Fruit fly (Drosophila melanogaster) whole organism, embryonic: ENCODE data around the gene CG6012.

Source experiments
- CG10209 ChIP-seq: fragments of 200-800 bp; sonication (Bioruptor generic); optimal IDR thresholded peaks from 3 replicates; lab custom pipeline; 2017; ENCODE audit warnings: missing biosample characterization, mild to moderate bottlenecking, missing genetic modification characterization, missing genetic modification reagents
- CG12769 ChIP-seq: fragments of 200-800 bp; sonication (Bioruptor generic); optimal IDR thresholded peaks from 2 replicates; lab custom pipeline; 2019; ENCODE audit warnings: missing biosample characterization, mild to moderate bottlenecking, missing genetic modification characterization, moderate library complexity
- CG14965 ChIP-seq: fragments of 200-800 bp; sonication (Bioruptor generic); optimal IDR thresholded peaks from 2 replicates; lab custom pipeline; 2016; ENCODE audit warnings: missing biosample characterization, missing genetic modification characterization, borderline replicate concordance
- CG17912 ChIP-seq: fragments of 200-800 bp; sonication (Bioruptor generic); optimal IDR thresholded peaks from 2 replicates; lab custom pipeline; 2018; ENCODE audit warnings: missing biosample characterization, mild to moderate bottlenecking, missing genetic modification characterization
- CG2120 ChIP-seq: fragments of 200-800 bp; sonication (Bioruptor generic); optimal IDR thresholded peaks from 3 replicates; lab custom pipeline; 2016; ENCODE audit warnings: missing biosample characterization, missing genetic modification characterization
- CG31441 ChIP-seq: fragments of 200-800 bp; sonication (Bioruptor generic); IDR thresholded peaks from 2 replicates; pipeline ENCODE4 v1.3.6; 2022; ENCODE audit warnings: missing biosample characterization, missing genetic modification characterization
- CG4282 ChIP-seq: fragments of 200-800 bp; sonication (Bioruptor generic); optimal IDR thresholded peaks from 2 replicates; lab custom pipeline; 2016; ENCODE audit warnings: missing biosample characterization, missing genetic modification characterization
- CG6689 ChIP-seq: fragments of 200-800 bp; sonication (Bioruptor generic); IDR thresholded peaks from 2 replicates; pipeline ENCODE4 v1.3.6; 2022; ENCODE audit warnings: missing biosample characterization, missing genetic modification characterization
- CG6791 ChIP-seq: fragments of 200-800 bp; sonication (Bioruptor generic); IDR thresholded peaks from 3 replicates; pipeline ENCODE4 v1.3.6; 2022; ENCODE audit warnings: missing biosample characterization, missing genetic modification characterization; ENCODE audit not compliant: partially characterized antibody
- CG8944 ChIP-seq: fragments of 200-800 bp; sonication (Bioruptor generic); optimal IDR thresholded peaks from 3 replicates; lab custom pipeline; 2016; ENCODE audit warnings: missing biosample characterization, missing genetic modification characterization
- CHES-1-like ChIP-seq: fragments of 200-800 bp; sonication (Bioruptor generic); optimal IDR thresholded peaks from 2 replicates; lab custom pipeline; 2016; ENCODE audit warnings: missing biosample characterization, missing genetic modification characterization
- Drgx ChIP-seq: fragments of 200-800 bp; sonication (Bioruptor generic); IDR thresholded peaks from 2 replicates; pipeline ENCODE4 v1.3.6; 2022; ENCODE audit warnings: missing biosample characterization, missing genetic modification characterization
- Eip74EF ChIP-seq, 2 experiments: fragments of 200-800 bp in 1 of 2; fragments of >200 bp in 1 of 2; sonication (Bioruptor generic) in 1 of 2; optimal IDR thresholded peaks; 2 replicates each; lab custom pipeline; 2017 to 2019; ENCODE audit warnings: missing biosample characterization in 2 of 2, missing genetic modification characterization in 2 of 2, mild to moderate bottlenecking in 1 of 2, moderate library complexity in 1 of 2
- GATAe ChIP-seq: fragments of 200-800 bp; sonication (Bioruptor generic); conservative IDR thresholded peaks from 2 replicates; pipeline ENCODE4 v1.3.6; 2022; ENCODE audit warnings: missing biosample characterization, missing genetic modification characterization
- Gug ChIP-seq: fragments of 200-800 bp; sonication (Bioruptor generic); IDR thresholded peaks from 4 replicates; pipeline ENCODE4 v1.3.6; 2022; ENCODE audit warnings: missing biosample characterization, missing genetic modification characterization
- Hey ChIP-seq: fragments of 200-800 bp; sonication (Bioruptor generic); optimal IDR thresholded peaks from 3 replicates; lab custom pipeline; 2018; ENCODE audit warnings: missing biosample characterization, mild to moderate bottlenecking, missing genetic modification characterization
- Hmr ChIP-seq: fragments of 200-800 bp; sonication (Bioruptor generic); optimal IDR thresholded peaks from 3 replicates; lab custom pipeline; 2017; ENCODE audit warnings: mild to moderate bottlenecking, missing biosample characterization, missing genetic modification reagents, missing genetic modification characterization
- Hr78 ChIP-seq, 2 experiments: fragments of 200-800 bp in 1 of 2; fragments of >200 bp in 1 of 2; sonication (Bioruptor generic) in 1 of 2; optimal IDR thresholded peaks; 2 replicates each; lab custom pipeline; 2017 to 2019; ENCODE audit warnings: missing biosample characterization in 2 of 2, missing genetic modification characterization in 2 of 2, mild to moderate bottlenecking in 1 of 2, moderate library complexity in 1 of 2
- Med ChIP-seq: fragments of 200-800 bp; sonication (Bioruptor generic); peaks from one replicate; lab custom pipeline; 2016; ENCODE audit warnings: missing biosample characterization, missing genetic modification characterization, mild to moderate bottlenecking, inconsistent platforms, moderate library complexity
- Pdp1 ChIP-seq, 2 experiments: fragments of 200-800 bp; sonication (Bioruptor generic); optimal IDR thresholded peaks; 3 replicates each; lab custom pipeline; 2016; ENCODE audit warnings: missing biosample characterization in 2 of 2, missing genetic modification characterization in 2 of 2, mild to moderate bottlenecking in 1 of 2, moderate library complexity in 1 of 2
- bab2 ChIP-seq: fragments of 200-800 bp; sonication (Bioruptor generic); optimal IDR thresholded peaks from 2 replicates; lab custom pipeline; 2016; ENCODE audit warnings: missing biosample characterization, missing genetic modification characterization
- bigmax ChIP-seq: fragments of 200-800 bp; sonication (Bioruptor generic); optimal IDR thresholded peaks from 2 replicates; lab custom pipeline; 2018; ENCODE audit warnings: missing biosample characterization, mild to moderate bottlenecking, missing genetic modification characterization
- chinmo ChIP-seq: fragments of 200-800 bp; sonication (Bioruptor generic); IDR thresholded peaks from 4 replicates; pipeline ENCODE4 v1.3.6; 2022; ENCODE audit warnings: missing biosample characterization, missing genetic modification characterization; ENCODE audit not compliant: partially characterized antibody
- ci ChIP-seq: fragments of 200-800 bp; sonication (Bioruptor generic); IDR thresholded peaks from 3 replicates; pipeline ENCODE4 v1.3.6; 2022; ENCODE audit warnings: missing biosample characterization, missing genetic modification characterization
- crol ChIP-seq: fragments of 200-800 bp; sonication (Bioruptor generic); IDR thresholded peaks from 2 replicates; pipeline ENCODE4 v1.3.6; 2022; ENCODE audit warnings: missing biosample characterization, missing genetic modification characterization
- eve ChIP-seq, 2 experiments: fragments of >200 bp; optimal IDR thresholded peaks; 2 replicates each; lab custom pipeline; 2017; ENCODE audit warnings: missing biosample characterization in 2 of 2, missing genetic modification characterization in 2 of 2
- exex ChIP-seq: fragments of 200-800 bp; sonication (Bioruptor generic); optimal IDR thresholded peaks from 4 replicates; lab custom pipeline; 2018; ENCODE audit warnings: missing biosample characterization, mild to moderate bottlenecking, missing genetic modification characterization, moderate library complexity
- fd96Cb ChIP-seq: fragments of 200-800 bp; sonication (Bioruptor generic); optimal IDR thresholded peaks from 2 replicates; lab custom pipeline; 2018; ENCODE audit warnings: missing biosample characterization, mild to moderate bottlenecking, missing genetic modification characterization, moderate library complexity
- ftz-f1 ChIP-seq: fragments of 200-800 bp; sonication (Bioruptor generic); optimal IDR thresholded peaks from 2 replicates; lab custom pipeline; 2016; ENCODE audit warnings: missing biosample characterization, missing genetic modification characterization
- grn ChIP-seq: fragments of 200-800 bp; sonication (Bioruptor generic); optimal IDR thresholded peaks from 3 replicates; lab custom pipeline; 2017; ENCODE audit warnings: missing biosample characterization, missing genetic modification characterization
- gsb ChIP-seq: fragments of 200-800 bp; sonication (Bioruptor generic); IDR thresholded peaks from 2 replicates; pipeline ENCODE4 v1.3.6; 2022; ENCODE audit warnings: missing biosample characterization, missing genetic modification characterization
- her ChIP-seq: fragments of 200-800 bp; sonication (Bioruptor generic); optimal IDR thresholded peaks from 2 replicates; lab custom pipeline; 2016; ENCODE audit warnings: missing biosample characterization, missing genetic modification characterization
- mirr ChIP-seq: fragments of 200-800 bp; sonication (Bioruptor generic); optimal IDR thresholded peaks from 3 replicates; lab custom pipeline; 2018; ENCODE audit warnings: missing biosample characterization, mild to moderate bottlenecking, missing genetic modification characterization
- pfk ChIP-seq: fragments of 200-800 bp; sonication (Bioruptor generic); optimal IDR thresholded peaks from 2 replicates; lab custom pipeline; 2018; ENCODE audit warnings: missing biosample characterization, mild to moderate bottlenecking, missing genetic modification characterization, moderate library complexity
- sc ChIP-seq, 3 experiments: fragments of >200 bp in 2 of 3; fragments of 200-800 bp in 1 of 3; sonication (Bioruptor generic) in 1 of 3; optimal IDR thresholded peaks; 2 replicates in 2 of 3; 3 replicates in 1 of 3; lab custom pipeline; 2017; ENCODE audit warnings: mild to moderate bottlenecking in 1 of 3, missing biosample characterization in 1 of 3, missing genetic modification characterization in 1 of 3, missing genetic modification reagents in 1 of 3
- sd ChIP-seq: fragments of 200-800 bp; sonication (Bioruptor generic); optimal IDR thresholded peaks from 3 replicates; lab custom pipeline; 2018; ENCODE audit warnings: missing biosample characterization, mild to moderate bottlenecking, missing genetic modification characterization, moderate library complexity
- seq ChIP-seq: fragments of 200-800 bp; sonication (Bioruptor generic); IDR thresholded peaks from 2 replicates; pipeline ENCODE4 v1.3.6; 2022; ENCODE audit warnings: missing biosample characterization, missing genetic modification characterization
- sima ChIP-seq: fragments of 200-800 bp; sonication (Bioruptor generic); optimal IDR thresholded peaks from 2 replicates; lab custom pipeline; 2016; ENCODE audit warnings: missing biosample characterization, missing genetic modification characterization
- sug ChIP-seq: fragments of 200-800 bp; optimal IDR thresholded peaks from 2 replicates; lab custom pipeline; 2019; ENCODE audit warnings: missing biosample characterization, mild to moderate bottlenecking, missing genetic modification characterization, moderate library complexity
- toy ChIP-seq: fragments of 200-800 bp; sonication (Bioruptor generic); IDR thresholded peaks from 2 replicates; pipeline ENCODE4 v1.3.6; 2022; ENCODE audit warnings: missing biosample characterization, missing genetic modification characterization

Gene CG6012

DNA sequence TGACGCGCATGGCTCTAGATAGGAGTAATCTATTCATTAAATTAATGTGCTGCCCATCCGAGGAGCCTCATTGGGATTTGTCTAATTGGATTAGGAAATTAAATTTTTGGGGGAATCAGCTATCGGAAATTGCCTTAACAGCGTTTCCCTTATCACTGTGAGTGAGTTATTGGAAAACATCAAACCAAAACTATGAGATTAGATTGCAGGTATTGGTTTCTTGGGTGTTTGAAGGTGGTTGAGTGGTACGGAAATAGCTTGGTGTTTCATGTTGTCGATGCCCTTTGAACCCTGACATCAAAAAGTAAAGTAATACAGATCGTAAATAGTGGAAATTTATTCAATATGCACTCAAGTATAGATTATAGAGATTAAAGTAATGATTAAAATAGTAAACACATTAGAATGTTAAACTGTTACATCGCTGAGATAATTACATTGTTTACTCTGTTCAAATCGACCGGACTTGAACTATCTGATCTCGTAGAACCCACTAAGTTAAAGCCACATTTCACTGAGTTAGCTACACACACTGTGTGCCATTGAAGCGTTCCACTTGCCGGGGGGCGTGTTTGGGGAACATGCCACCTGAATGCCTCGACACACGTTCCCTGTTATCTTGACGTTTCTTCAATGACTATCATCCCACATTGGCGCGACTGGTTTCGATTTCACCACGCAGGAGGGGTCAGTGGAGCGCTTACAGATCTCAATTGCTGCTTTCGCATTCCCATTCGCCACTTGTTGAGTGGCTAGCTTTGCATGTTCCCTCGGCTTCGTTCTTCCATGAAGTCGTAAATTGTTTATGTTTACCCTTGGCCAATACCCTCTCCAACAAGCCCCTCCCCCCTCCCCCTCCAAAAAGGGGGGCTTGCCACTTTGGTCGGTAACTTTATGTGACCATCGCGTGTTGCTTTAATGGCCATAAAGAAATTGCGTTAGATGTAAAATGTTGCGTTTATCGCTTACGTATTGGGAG lies 21.9 kb upstream of the CG6012 start (continued):
- peak; percentile 17; the same call in 1 of the 2 replicates for TF ChIP-seq Drgx (GFP tag; lab: Robert Waterston, UW)
- TF ChIP-seq bab2 (GFP tag; lab: Kevin White, UChicago), result no peak
- no peak for TF ChIP-seq sc (optimal IDR thresholded peaks at IDR 0.05; lab: Kevin White, UChicago)
- no peak for TF ChIP-seq sc (GFP tag; optimal IDR thresholded peaks at IDR 0.05; lab: Kevin White, UChicago)
- TF ChIP-seq grn (GFP tag; lab: Kevin White, UChicago), result peak; percentile 58
- peak; percentile 8 for TF ChIP-seq Hmr
- TF ChIP-seq crol (GFP tag; lab: Robert Waterston, UW), result peak; percentile 85
- no peak for TF ChIP-seq fd96Cb (tag; lab: Kevin White, UChicago)
- no peak for TF ChIP-seq CG31441 (GFP tag; lab: Robert Waterston, UW)
- peak; percentile 98 for TF ChIP-seq mirr
- no peak for TF ChIP-seq bigmax
- peak; percentile 56; the same call in 2 of the 4 replicates for TF ChIP-seq chinmo (GFP tag; lab: Robert Waterston, UW)
- TF ChIP-seq Hr78 (GFP tag; optimal IDR thresholded peaks at IDR 0.05; lab: Kevin White, UChicago), result peak in 1 of 2 experiments; percentile 97
- no peak for TF ChIP-seq CG14965
- peak; percentile 14 for TF ChIP-seq CHES-1-like (GFP tag; lab: Kevin White, UChicago)
- no peak for TF ChIP-seq CG4282 (GFP tag; lab: Kevin White, UChicago)
- TF ChIP-seq Hey (tag; lab: Kevin White, UChicago), result peak; percentile 11
- peak; percentile 98 for TF ChIP-seq exex (tag; lab: Kevin White, UChicago)
- peak in 1 of 2 experiments; percentile 35 for TF ChIP-seq eve (GFP tag; optimal IDR thresholded peaks at IDR 0.05; lab: Kevin White, UChicago)
- TF ChIP-seq Med (GFP tag; lab: Kevin White, UChicago), result peak; percentile 77
- TF ChIP-seq CG6689, result 0 out of 2 replicates have a peak, but pooled peaks have one; percentile 8
- peak; percentile 25 for TF ChIP-seq CG2120 (GFP tag; lab: Kevin White, UChicago)
- peak; percentile 59 for TF ChIP-seq sug (tag; lab: Kevin White, UChicago)
- TF ChIP-seq Pdp1 (GFP tag; optimal IDR thresholded peaks at IDR 0.05; lab: Kevin White, UChicago), result peak in 1 of 2 experiments; percentile 61
- TF ChIP-seq CG12769, result peak; percentile 20
- peak; percentile 9 for TF ChIP-seq CG10209 (GFP tag; lab: Kevin White, UChicago)
- TF ChIP-seq ci, result peak; percentile 47; the same call in 2 of the 3 replicates
- peak; percentile 30 for TF ChIP-seq ftz-f1
- peak in 1 of 2 experiments; percentile 19 for TF ChIP-seq Eip74EF (GFP tag; optimal IDR thresholded peaks at IDR 0.05; lab: Kevin White, UChicago)
- 0 out of 2 replicates have a peak, but pooled peaks have one; percentile 20 for TF ChIP-seq toy
- TF ChIP-seq gsb, result no peak
- peak; percentile 34; the same call in 1 of the 2 replicates for TF ChIP-seq GATAe (GFP tag; lab: Robert Waterston, UW)
- peak; percentile 36 for TF ChIP-seq sd (tag; lab: Kevin White, UChicago)
- no peak for TF ChIP-seq seq (GFP tag; lab: Robert Waterston, UW)

DNA sequence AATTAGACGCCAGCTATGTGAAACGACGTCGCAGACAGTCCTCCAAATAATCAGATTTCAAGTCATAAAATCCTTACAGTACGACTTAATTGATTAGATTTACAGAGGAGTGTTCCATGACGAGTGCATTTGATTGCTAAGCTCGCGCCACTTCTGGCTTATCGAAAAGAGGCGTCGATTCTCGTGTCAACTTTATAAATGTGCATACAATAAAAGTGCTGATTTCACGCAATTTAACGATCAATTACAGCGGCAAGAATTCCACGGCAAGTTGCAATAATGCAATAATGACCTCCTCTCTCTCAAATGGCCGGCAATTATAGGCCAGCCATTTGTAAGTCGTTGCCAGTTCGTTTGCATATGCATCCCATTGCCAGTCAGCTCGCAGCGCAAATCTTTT lies 21.1 kb upstream of the CG6012 start:
- TF ChIP-seq her (no peak), pfk (GFP tag; lab: Kevin White, UChicago) (no peak), CG8944 (no peak), Gug (no peak), sima (no peak), CG6791 (GFP tag; lab: Robert Waterston, UW) (no peak), CG17912 (GFP tag; lab: Kevin White, UChicago) (no peak)
